Fruit fly (Drosophila melanogaster): ENCODE results near the gene ssp2.

- no peak for TF ChIP-seq lmd (GFP tag; IDR thresholded peaks at IDR 0.05)
- TF ChIP-seq CG30431 (GFP tag; optimal IDR thresholded peaks at IDR 0.05), result no peak
- no peak for TF ChIP-seq jing (GFP tag; optimal IDR thresholded peaks at IDR 0.05)
- no peak for TF ChIP-seq CoRest (tag; optimal IDR thresholded peaks at IDR 0.05)
- no peak for TF ChIP-seq CG8089 (GFP tag; optimal IDR thresholded peaks at IDR 0.05)
- no peak for TF ChIP-seq chif (GFP tag; optimal IDR thresholded peaks at IDR 0.05)
- no peak for TF ChIP-seq Bdp1 (GFP tag; optimal IDR thresholded peaks at IDR 0.05)
- no peak for TF ChIP-seq CG3407 (GFP tag; optimal IDR thresholded peaks at IDR 0.05)
- TF ChIP-seq HLH4C (GFP tag; IDR thresholded peaks at IDR 0.05; ENCODE audit: partially characterized antibody), result no peak
Measured at dm6 chr3L:14005627-14006287, 40.8 kb downstream of the ssp2 start.
